Worm (Caenorhabditis elegans): Measurements from ENCODE around the gene atg-13.

atg-13 gene

ce11 chrIII:8144574-8145065 is 13.4 kb downstream of the atg-13 start, which contains the start of the genes C14B9.8 and mrpl-18 (continued):
- TF ChIP-seq attf-3 (GFP tag; conservative IDR thresholded peaks at IDR 0.05): peak; percentile 49
- TF ChIP-seq B0261.1 (tag; optimal IDR thresholded peaks at IDR 0.05): no peak
- peak; percentile 29 for TF ChIP-seq him-1 (tag; optimal IDR thresholded peaks at IDR 0.05)
- TF ChIP-seq ceh-58 (GFP tag; IDR thresholded peaks at IDR 0.05): no peak
- TF ChIP-seq Y53F4B.3 (GFP tag; IDR thresholded peaks at IDR 0.05): no peak
- TF ChIP-seq unc-62 (GFP tag; optimal IDR thresholded peaks at IDR 0.05): no peak
- TF ChIP-seq ets-4 (GFP tag; optimal IDR thresholded peaks at IDR 0.05): no peak
- TF ChIP-seq mxl-1 (tag; optimal IDR thresholded peaks at IDR 0.05): no peak
- TF ChIP-seq hmg-20 (GFP tag; IDR thresholded peaks at IDR 0.05): no peak
- TF ChIP-seq madf-3 (GFP tag; IDR thresholded peaks at IDR 0.05): 0 out of 2 replicates have a peak, but pooled peaks have one; percentile 14
- no peak for TF ChIP-seq nhr-80 (tag; optimal IDR thresholded peaks at IDR 0.05)
- TF ChIP-seq F52B5.7 (tag; optimal IDR thresholded peaks at IDR 0.05): no peak
- TF ChIP-seq nhr-120 (GFP tag; IDR thresholded peaks at IDR 0.05): no peak
- TF ChIP-seq cebp-2 (GFP tag; IDR thresholded peaks at IDR 0.05): no peak
- no peak for TF ChIP-seq C06A6.2 (GFP tag; conservative IDR thresholded peaks at IDR 0.05)
- TF ChIP-seq hmg-1.2 (GFP tag; IDR thresholded peaks at IDR 0.05): no peak
- no peak for TF ChIP-seq ztf-25 (GFP tag; IDR thresholded peaks at IDR 0.05)
- peak in 1 of 2 experiments; percentile 16 for TF ChIP-seq let-607 (tag; optimal IDR thresholded peaks at IDR 0.05)
- peak; percentile 55 for TF ChIP-seq lir-1 (GFP tag; conservative IDR thresholded peaks at IDR 0.05)
- TF ChIP-seq unc-130 (GFP tag; optimal IDR thresholded peaks at IDR 0.05): peak; percentile 73
- no peak for TF ChIP-seq nhr-179 (tag; optimal IDR thresholded peaks at IDR 0.05)
- no peak for TF ChIP-seq F55B11.4 (tag; optimal IDR thresholded peaks at IDR 0.05; ENCODE audit: borderline replicate concordance, insufficient read depth)
- TF ChIP-seq Y79H2A.3 (GFP tag; conservative IDR thresholded peaks at IDR 0.05): no peak
- TF ChIP-seq madf-8 (GFP tag; conservative IDR thresholded peaks at IDR 0.05): no peak
- TF ChIP-seq F39B2.1 (GFP tag; IDR thresholded peaks at IDR 0.05): no peak
- no peak for TF ChIP-seq zim-3 (tag; optimal IDR thresholded peaks at IDR 0.05)
- no peak for TF ChIP-seq gei-17 (GFP tag; optimal IDR thresholded peaks at IDR 0.05)
- TF ChIP-seq tbx-9 (tag; optimal IDR thresholded peaks at IDR 0.05; ENCODE audit: borderline replicate concordance): no peak
- no peak for TF ChIP-seq T26A5.8 (tag; optimal IDR thresholded peaks at IDR 0.05)
- TF ChIP-seq Y53G8AR.9 (GFP tag; conservative IDR thresholded peaks at IDR 0.05): no peak
- no peak for TF ChIP-seq lin-35 (GFP tag; optimal IDR thresholded peaks at IDR 0.05)
- TF ChIP-seq ztf-6 (GFP tag; IDR thresholded peaks at IDR 0.05): no peak
- peak; percentile 82 for TF ChIP-seq ZK185.1 (tag; optimal IDR thresholded peaks at IDR 0.05; ENCODE audit: poor library complexity, severe bottlenecking)
- TF ChIP-seq hlh-12 (tag; optimal IDR thresholded peaks at IDR 0.05): no peak
- no peak for TF ChIP-seq ztf-28 (GFP tag; IDR thresholded peaks at IDR 0.05)
- peak; percentile 51; the same call in 1 of the 2 replicates for TF ChIP-seq mcd-1 (GFP tag; IDR thresholded peaks at IDR 0.05)
- TF ChIP-seq ztf-3 (GFP tag; optimal IDR thresholded peaks at IDR 0.05): no peak
- TF ChIP-seq die-1 (tag; optimal IDR thresholded peaks at IDR 0.05): no peak
- TF ChIP-seq F23B12.7 (tag; optimal IDR thresholded peaks at IDR 0.05; ENCODE audit: insufficient read depth): peak; percentile 16
- no peak for TF ChIP-seq lsy-27 (tag; optimal IDR thresholded peaks at IDR 0.05; ENCODE audit: borderline replicate concordance, insufficient read depth)
- TF ChIP-seq lsl-1 (GFP tag; optimal IDR thresholded peaks at IDR 0.05): peak; percentile 27
- 0 out of 2 replicates have a peak, but pooled peaks have one; percentile 32 for TF ChIP-seq ekl-4 (GFP tag; IDR thresholded peaks at IDR 0.05)
- TF ChIP-seq lin-54 (GFP tag; optimal IDR thresholded peaks at IDR 0.05): peak; percentile 11
- TF ChIP-seq atf-7 (tag; optimal IDR thresholded peaks at IDR 0.05): no peak
- no peak for TF ChIP-seq dpl-1 (GFP tag; optimal IDR thresholded peaks at IDR 0.05)
- no peak for TF ChIP-seq B0019.2 (GFP tag; conservative IDR thresholded peaks at IDR 0.05)
- 0 out of 2 replicates have a peak, but pooled peaks have one; percentile 18 for TF ChIP-seq K11D2.4 (GFP tag; IDR thresholded peaks at IDR 0.05)
- TF ChIP-seq madf-10 (tag; optimal IDR thresholded peaks at IDR 0.05): peak; percentile 1
